Fruit fly (Drosophila melanogaster) whole organism, prepupa: ENCODE measurements around the gene slf.

Experiments used
- CG1621 ChIP-seq: fragments of 200-800 bp; sonication (Bioruptor generic); optimal IDR thresholded peaks from 3 replicates; lab custom pipeline; 2018; ENCODE audit warnings: missing biosample characterization, mild to moderate bottlenecking, missing genetic modification characterization
- CG31627 ChIP-seq: fragments of 200-800 bp; sonication (Bioruptor generic); optimal IDR thresholded peaks from 3 replicates; lab custom pipeline; 2016; ENCODE audit warnings: missing biosample characterization, missing genetic modification characterization
- CG7368 ChIP-seq: fragments of 200-800 bp; sonication (Bioruptor generic); optimal IDR thresholded peaks from 3 replicates; lab custom pipeline; 2016; ENCODE audit warnings: missing biosample characterization, missing genetic modification characterization
- CG9139 ChIP-seq: fragments of 200-800 bp; sonication (Bioruptor generic); optimal IDR thresholded peaks from 3 replicates; lab custom pipeline; 2017; ENCODE audit warnings: missing biosample characterization, mild to moderate bottlenecking, missing genetic modification characterization
- Ets21C ChIP-seq: fragments of 200-800 bp; sonication (Bioruptor generic); optimal IDR thresholded peaks from 3 replicates; lab custom pipeline; 2016; ENCODE audit warnings: missing biosample characterization, missing genetic modification characterization
- Ets96B ChIP-seq: fragments of 200-800 bp; optimal IDR thresholded peaks from 2 replicates; lab custom pipeline; 2019; ENCODE audit warnings: missing biosample characterization, mild to moderate bottlenecking, missing genetic modification characterization, moderate library complexity
- Met ChIP-seq: fragments of 200-800 bp; sonication (Bioruptor generic); optimal IDR thresholded peaks from 3 replicates; lab custom pipeline; 2016; ENCODE audit warnings: missing biosample characterization, missing genetic modification characterization
- Smox ChIP-seq: fragments of 200-800 bp; sonication (Bioruptor generic); optimal IDR thresholded peaks from 3 replicates; lab custom pipeline; 2016; ENCODE audit warnings: missing biosample characterization, missing genetic modification characterization
- achi ChIP-seq: fragments of 200-800 bp; sonication (Bioruptor generic); optimal IDR thresholded peaks from 3 replicates; lab custom pipeline; 2016; ENCODE audit warnings: missing biosample characterization, missing genetic modification characterization
- acj6 ChIP-seq: fragments of 200-800 bp; sonication (Bioruptor generic); optimal IDR thresholded peaks from 3 replicates; lab custom pipeline; 2016; ENCODE audit warnings: missing biosample characterization, missing genetic modification characterization
- dac ChIP-seq: fragments of 200-800 bp; sonication (Bioruptor generic); optimal IDR thresholded peaks from 2 replicates; lab custom pipeline; 2017; ENCODE audit warnings: missing biosample characterization, mild to moderate bottlenecking, missing genetic modification characterization
- fd59A ChIP-seq: fragments of 200-800 bp; sonication (Bioruptor generic); optimal IDR thresholded peaks from 2 replicates; lab custom pipeline; 2017; ENCODE audit warnings: missing biosample characterization, mild to moderate bottlenecking, missing genetic modification characterization, missing genetic modification reagents
- fd85E ChIP-seq: fragments of 200-800 bp; sonication (Bioruptor generic); optimal IDR thresholded peaks from 3 replicates; lab custom pipeline; 2016; ENCODE audit warnings: missing biosample characterization, missing genetic modification characterization
- salr ChIP-seq, 2 experiments: fragments of 200-800 bp; sonication (Bioruptor generic); optimal IDR thresholded peaks; 3 replicates each; lab custom pipeline; 2016 to 2018; ENCODE audit warnings: missing biosample characterization in 2 of 2, missing genetic modification characterization in 2 of 2, mild to moderate bottlenecking in 1 of 2

DNA sequence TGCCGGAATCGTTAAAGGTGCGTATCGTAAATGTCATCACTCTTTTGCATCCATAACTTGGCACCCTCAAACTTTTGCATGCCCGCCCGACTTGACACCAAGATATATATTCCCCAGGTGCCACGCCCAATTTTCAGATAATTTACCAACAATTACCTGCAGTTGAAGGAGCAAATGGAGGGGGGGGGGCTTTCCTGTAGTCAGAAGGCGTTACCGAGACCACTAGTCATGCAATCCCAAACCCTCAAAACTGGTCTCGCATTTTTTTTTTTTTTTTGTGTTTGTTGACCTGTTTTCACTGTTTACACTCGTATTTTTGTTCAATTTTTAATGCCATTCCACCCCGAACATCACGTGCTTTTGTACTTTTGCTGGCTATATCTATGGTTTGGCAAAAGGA is 24.0 kb upstream of the slf start:
- TF ChIP-seq dac (GFP tag; lab: Kevin White, UChicago) (no peak), salr (GFP tag; optimal IDR thresholded peaks at IDR 0.05; lab: Kevin White, UChicago) (no peak), CG1621 (tag; lab: Kevin White, UChicago) (no peak), fd85E (GFP tag; lab: Kevin White, UChicago) (no peak), Ets96B (tag; lab: Kevin White, UChicago) (no peak), Met (GFP tag; lab: Kevin White, UChicago) (no peak), acj6 (GFP tag; lab: Kevin White, UChicago) (no peak), fd59A (GFP tag; lab: Kevin White, UChicago) (no peak), Ets21C (GFP tag; lab: Kevin White, UChicago) (no peak), CG7368 (GFP tag; lab: Kevin White, UChicago) (no peak), CG31627 (GFP tag; lab: Kevin White, UChicago) (no peak), achi (GFP tag; lab: Kevin White, UChicago) (no peak), Smox (GFP tag; lab: Kevin White, UChicago) (no peak), CG9139 (no peak)
